Worm (Caenorhabditis elegans) whole organism, mixed stage, embryonic: Measurements from ENCODE around the gene arf-1.

Source experiments
- M03D4.4 ChIP-seq: sonication (generic microtip); optimal IDR thresholded peaks from 2 replicates; lab custom pipeline; 2017; ENCODE audit warnings: mild to moderate bottlenecking, missing genetic modification characterization, missing compliant biosample characterization
- bed-3 ChIP-seq: fragments of 200-800 bp; sonication (Bioruptor generic); optimal IDR thresholded peaks from 3 replicates; lab custom pipeline; 2018; ENCODE audit warnings: mild to moderate bottlenecking, missing genetic modification characterization, moderate library complexity, missing compliant biosample characterization
- blmp-1 ChIP-seq: fragments of 150-350 bp; optimal IDR thresholded peaks from 2 replicates; lab custom pipeline; 2014; ENCODE audit warnings: missing biosample characterization, missing genetic modification characterization
- ceh-39 ChIP-seq: fragments of 150-350 bp; optimal IDR thresholded peaks from 2 replicates; lab custom pipeline; 2014; ENCODE audit warnings: missing biosample characterization, missing genetic modification characterization
- ceh-43 ChIP-seq: fragments of 200-800 bp; sonication (Bioruptor generic); optimal IDR thresholded peaks from 2 replicates; lab custom pipeline; 2018; ENCODE audit warnings: mild to moderate bottlenecking, missing genetic modification characterization, moderate library complexity, missing compliant biosample characterization
- ceh-83 ChIP-seq: fragments of 200-800 bp; sonication (Bioruptor generic); optimal IDR thresholded peaks from 2 replicates; lab custom pipeline; 2018; ENCODE audit warnings: mild to moderate bottlenecking, missing genetic modification characterization, missing compliant biosample characterization
- ces-1 ChIP-seq: fragments of 150-350 bp; optimal IDR thresholded peaks from 2 replicates; lab custom pipeline; 2014; ENCODE audit warnings: missing biosample characterization, missing genetic modification reagents, missing genetic modification characterization
- cnd-1 ChIP-seq: fragments of 200-800 bp; sonication (Bioruptor generic); optimal IDR thresholded peaks from 2 replicates; lab custom pipeline; 2018; ENCODE audit warnings: mild to moderate bottlenecking, missing genetic modification characterization, missing compliant biosample characterization
- drap-1 ChIP-seq: fragments of 200-800 bp; sonication (Bioruptor generic); optimal IDR thresholded peaks from 3 replicates; lab custom pipeline; 2018; ENCODE audit warnings: mild to moderate bottlenecking, missing genetic modification characterization, missing compliant biosample characterization
- elt-1 ChIP-seq: sonication (generic microtip); optimal IDR thresholded peaks from 2 replicates; lab custom pipeline; 2017; ENCODE audit warnings: missing genetic modification characterization, mild to moderate bottlenecking, missing compliant biosample characterization, antibody characterized with exemption, moderate library complexity, borderline replicate concordance; ENCODE audit not compliant: insufficient read depth
- elt-3 ChIP-seq: fragments of 150-350 bp; optimal IDR thresholded peaks from 2 replicates; lab custom pipeline; 2014; ENCODE audit warnings: missing biosample characterization, missing genetic modification characterization
- flh-1 ChIP-seq: fragments of 200-800 bp; sonication (Bioruptor generic); optimal IDR thresholded peaks from 2 replicates; lab custom pipeline; 2018; ENCODE audit warnings: mild to moderate bottlenecking, missing genetic modification characterization, moderate library complexity, missing compliant biosample characterization
- ham-2 ChIP-seq: fragments of 200-800 bp; sonication (Bioruptor generic); optimal IDR thresholded peaks from 2 replicates; lab custom pipeline; 2018; ENCODE audit warnings: mild to moderate bottlenecking, missing genetic modification characterization, missing compliant biosample characterization
- hlh-1 ChIP-seq: fragments of 150-350 bp; optimal IDR thresholded peaks from 2 replicates; lab custom pipeline; 2014; ENCODE audit warnings: missing biosample characterization, missing genetic modification reagents, missing genetic modification characterization
- lin-13 ChIP-seq: fragments of 150-350 bp; optimal IDR thresholded peaks from 2 replicates; lab custom pipeline; 2014; ENCODE audit warnings: missing biosample characterization, missing genetic modification characterization
- lin-32 ChIP-seq: fragments of 200-800 bp; sonication (Bioruptor generic); optimal IDR thresholded peaks from 2 replicates; lab custom pipeline; 2018; ENCODE audit warnings: mild to moderate bottlenecking, missing genetic modification characterization, missing compliant biosample characterization
- lsy-2 ChIP-seq: fragments of 150-350 bp; optimal IDR thresholded peaks from 2 replicates; lab custom pipeline; 2014; ENCODE audit warnings: missing biosample characterization, missing genetic modification characterization
- mab-5 ChIP-seq: fragments of 150-350 bp; optimal IDR thresholded peaks from 2 replicates; lab custom pipeline; 2014; ENCODE audit warnings: missing biosample characterization, missing genetic modification characterization
- mep-1 ChIP-seq: fragments of 150-350 bp; optimal IDR thresholded peaks from 2 replicates; lab custom pipeline; 2017; ENCODE audit warnings: missing biosample characterization, missing genetic modification reagents, missing genetic modification characterization, inconsistent platforms
- mls-2 ChIP-seq: sonication (generic microtip); optimal IDR thresholded peaks from 2 replicates; lab custom pipeline; 2016; ENCODE audit warnings: mild to moderate bottlenecking, missing genetic modification characterization, moderate library complexity, missing compliant biosample characterization
- nhr-12 ChIP-seq: fragments of 150-350 bp; optimal IDR thresholded peaks from 2 replicates; lab custom pipeline; 2014; ENCODE audit warnings: missing biosample characterization, missing genetic modification characterization
- nhr-2 ChIP-seq: fragments of 150-350 bp; optimal IDR thresholded peaks from 2 replicates; lab custom pipeline; 2014; ENCODE audit warnings: missing biosample characterization, missing genetic modification characterization
- nhr-237 ChIP-seq: fragments of 150-350 bp; optimal IDR thresholded peaks from 2 replicates; lab custom pipeline; 2014; ENCODE audit warnings: missing biosample characterization, missing genetic modification characterization
- nhr-28 ChIP-seq: fragments of 150-350 bp; optimal IDR thresholded peaks from 2 replicates; lab custom pipeline; 2014; ENCODE audit warnings: missing biosample characterization, missing genetic modification characterization
- nhr-76 ChIP-seq: sonication (generic microtip); optimal IDR thresholded peaks from 2 replicates; lab custom pipeline; 2017; ENCODE audit warnings: missing biosample characterization, missing genetic modification characterization
- pha-4 ChIP-seq: fragments of 150-350 bp; optimal IDR thresholded peaks from 2 replicates; lab custom pipeline; 2018; ENCODE audit warnings: missing biosample characterization, missing genetic modification reagents, missing genetic modification characterization
- sem-2 ChIP-seq: fragments of 200-800 bp; sonication (Bioruptor generic); optimal IDR thresholded peaks from 2 replicates; lab custom pipeline; 2018; ENCODE audit warnings: mild to moderate bottlenecking, missing genetic modification characterization, missing compliant biosample characterization
- snpc-4 ChIP-seq: fragments of 150-350 bp; optimal IDR thresholded peaks from 2 replicates; lab custom pipeline; 2014; ENCODE audit warnings: missing biosample characterization, missing genetic modification characterization
- sptf-1 ChIP-seq: sonication (generic microtip); optimal IDR thresholded peaks from 2 replicates; lab custom pipeline; 2017; ENCODE audit warnings: mild to moderate bottlenecking, missing genetic modification characterization, moderate library complexity, missing compliant biosample characterization
- tbx-8 ChIP-seq: fragments of 200-800 bp; sonication (Bioruptor generic); optimal IDR thresholded peaks from 2 replicates; lab custom pipeline; 2018; ENCODE audit warnings: mild to moderate bottlenecking, missing genetic modification characterization, moderate library complexity, missing compliant biosample characterization
- unc-120 ChIP-seq: sonication (generic microtip); optimal IDR thresholded peaks from 2 replicates; lab custom pipeline; 2017; ENCODE audit warnings: missing genetic modification characterization, missing compliant biosample characterization; ENCODE audit not compliant: poor library complexity, severe bottlenecking
- unc-39 ChIP-seq: fragments of 150-350 bp; optimal IDR thresholded peaks from 2 replicates; lab custom pipeline; 2014; ENCODE audit warnings: missing biosample characterization, missing genetic modification characterization
- unc-62 ChIP-seq: fragments of 150-350 bp; optimal IDR thresholded peaks from 2 replicates; lab custom pipeline; 2014; ENCODE audit warnings: missing biosample characterization, missing genetic modification reagents, missing genetic modification characterization
- zip-8 ChIP-seq: fragments of 150-350 bp; optimal IDR thresholded peaks from 2 replicates; lab custom pipeline; 2014; ENCODE audit warnings: missing biosample characterization, missing genetic modification characterization
- ztf-11 ChIP-seq: fragments of 150-350 bp; optimal IDR thresholded peaks from 2 replicates; lab custom pipeline; 2014; ENCODE audit warnings: missing biosample characterization, missing genetic modification characterization

Gene arf-1

ce11 chrIII:5675384-5675984 lies 39.2 kb upstream of the arf-1 start:
- TF ChIP-seq snpc-4 (tag; lab: Kevin White, UChicago) (no peak), drap-1 (no peak), sem-2 (peak; percentile 2), nhr-12 (tag; lab: Kevin White, UChicago) (no peak)
- TF ChIP-seq, all 35 proteins: peak for 1

DNA sequence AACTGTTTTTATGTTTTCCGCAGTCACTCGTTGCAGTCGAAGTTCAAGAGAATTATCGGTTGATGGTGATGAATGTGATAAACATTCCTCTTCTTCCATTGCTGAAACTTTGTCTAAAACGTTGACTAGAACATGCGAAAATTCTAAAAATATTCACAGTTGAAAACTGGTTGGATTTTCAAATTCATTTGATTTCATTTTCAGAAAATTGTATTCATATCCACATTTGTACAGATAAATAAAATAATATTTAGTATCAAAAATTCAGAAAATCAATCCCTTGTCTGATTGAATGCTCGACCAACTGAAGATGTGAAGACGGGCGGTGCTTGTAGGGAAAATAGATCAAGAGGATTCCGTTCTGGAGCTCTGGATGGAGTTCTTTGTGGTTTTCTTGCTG lies 36.9 kb upstream of the arf-1 start, which contains the start of gene F54E7.9:
Gene F54E7.9 (minus strand): TSS at position 101 of the 400 bp plus-strand sequence.
- TF ChIP-seq M03D4.4 (tag; lab: Kevin White, UChicago): no peak
- no peak for TF ChIP-seq ceh-43 (GFP tag; lab: Kevin White, UChicago)
- TF ChIP-seq sptf-1 (tag; lab: Kevin White, UChicago): no peak
- TF ChIP-seq bed-3 (GFP tag; lab: Kevin White, UChicago): no peak
- no peak for TF ChIP-seq mep-1 (tag; lab: Kevin White, UChicago)
- TF ChIP-seq ces-1 (GFP tag; lab: Kevin White, UChicago): no peak
- no peak for TF ChIP-seq lin-13
- no peak for TF ChIP-seq unc-39 (tag; lab: Kevin White, UChicago)
- no peak for TF ChIP-seq nhr-76 (tag; lab: Kevin White, UChicago)
- no peak for TF ChIP-seq nhr-12 (tag; lab: Kevin White, UChicago)
- TF ChIP-seq elt-1 (tag; lab: Kevin White, UChicago): no peak
- TF ChIP-seq cnd-1 (tag; lab: Kevin White, UChicago): no peak
- no peak for TF ChIP-seq unc-120 (tag; lab: Kevin White, UChicago)
- no peak for TF ChIP-seq nhr-237
- TF ChIP-seq pha-4: no peak

DNA sequence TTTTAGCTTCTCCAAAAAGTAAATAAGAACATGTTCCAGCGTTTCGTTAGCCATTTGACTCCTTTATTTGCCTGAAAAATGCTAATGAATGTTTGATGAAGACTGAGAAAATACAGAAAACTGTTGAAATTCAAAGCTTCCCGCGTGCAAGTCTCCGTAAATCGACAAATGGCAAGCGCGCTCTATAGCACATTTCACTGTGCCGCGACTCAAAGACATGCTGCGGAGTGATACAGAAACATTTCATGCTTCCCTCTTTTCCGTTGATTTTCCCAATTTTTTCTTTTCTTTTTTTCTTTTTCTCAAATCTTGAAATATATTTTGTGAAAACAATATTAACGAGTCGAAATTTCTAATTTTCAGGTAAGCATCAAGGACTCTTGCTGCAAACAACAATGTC lies 35.8 kb upstream of the arf-1 start, which contains the start of the genes ska-3 and rps-12:
Gene ska-3 (minus strand): TSS at position 71 of the 400 bp plus-strand sequence.
Gene rps-12 (plus strand): TSS at position 364 of the 400 bp plus-strand sequence.
- TF ChIP-seq ztf-11 (tag; lab: Kevin White, UChicago) (peak; percentile 69), ces-1 (GFP tag; lab: Kevin White, UChicago) (peak; percentile 81), M03D4.4 (tag; lab: Kevin White, UChicago) (peak; percentile 89), mep-1 (tag; lab: Kevin White, UChicago) (peak; percentile 100), nhr-2 (tag; lab: Kevin White, UChicago) (peak; percentile 54), nhr-12 (tag; lab: Kevin White, UChicago) (peak; percentile 90), tbx-8 (GFP tag; lab: Kevin White, UChicago) (peak; percentile 55), elt-1 (tag; lab: Kevin White, UChicago) (peak; percentile 53), elt-3 (peak; percentile 55), nhr-76 (tag; lab: Kevin White, UChicago) (no peak), flh-1 (GFP tag; lab: Kevin White, UChicago) (no peak), ceh-43 (GFP tag; lab: Kevin White, UChicago) (peak; percentile 9), ceh-39 (peak; percentile 95), mab-5 (tag; lab: Kevin White, UChicago) (peak; percentile 60), sptf-1 (tag; lab: Kevin White, UChicago) (peak; percentile 88), lin-13 (peak; percentile 99), sem-2 (peak; percentile 11), mls-2 (tag; lab: Kevin White, UChicago) (peak; percentile 73), snpc-4 (tag; lab: Kevin White, UChicago) (no peak), pha-4 (peak; percentile 99), drap-1 (peak; percentile 86), unc-39 (tag; lab: Kevin White, UChicago) (no peak), hlh-1 (tag; lab: Kevin White, UChicago) (peak; percentile 66), zip-8 (no peak), nhr-237 (peak; percentile 98), cnd-1 (tag; lab: Kevin White, UChicago) (peak; percentile 45), bed-3 (GFP tag; lab: Kevin White, UChicago) (peak; percentile 26), lsy-2 (tag; lab: Kevin White, UChicago) (peak; percentile 92), unc-62 (GFP tag; lab: Kevin White, UChicago) (peak; percentile 85), ceh-83 (GFP tag; lab: Kevin White, UChicago) (peak; percentile 25), blmp-1 (tag; lab: Kevin White, UChicago) (no peak), ham-2 (GFP tag; lab: Kevin White, UChicago) (peak; percentile 87), lin-32 (GFP tag; lab: Kevin White, UChicago) (no peak), unc-120 (tag; lab: Kevin White, UChicago) (peak; percentile 88), nhr-28 (tag; lab: Kevin White, UChicago) (peak; percentile 24)
